Fruit fly (Drosophila melanogaster): ENCODE results near the gene lush.

- TF ChIP-seq chif (GFP tag; optimal IDR thresholded peaks at IDR 0.05), result peak; percentile 4 to 25
- no peak for TF ChIP-seq cato (GFP tag; optimal IDR thresholded peaks at IDR 0.05; ENCODE audit: borderline replicate concordance)
- peak; percentile 4 for TF ChIP-seq BtbVII (GFP tag; optimal IDR thresholded peaks at IDR 0.05)
- peak; percentile 1 for TF ChIP-seq slp2 (GFP tag; optimal IDR thresholded peaks at IDR 0.05)
- TF ChIP-seq CG14441 (GFP tag; IDR thresholded peaks at IDR 0.05), result no peak
- TF ChIP-seq CG1233 (GFP tag; optimal IDR thresholded peaks at IDR 0.05), result peak; percentile 46
- no peak for TF ChIP-seq ewg (GFP tag; optimal IDR thresholded peaks at IDR 0.05)
Observed at dm6 chr3L:19575650-19576049, 30.2 kb downstream of the lush start.
